Fruit fly (Drosophila melanogaster): ENCODE data around the gene CG17744.

- TF ChIP-seq EcR (GFP tag; optimal IDR thresholded peaks at IDR 0.05) (no peak), CG8301 (tag; optimal IDR thresholded peaks at IDR 0.05) (no peak), D1 (tag; optimal IDR thresholded peaks at IDR 0.05) (no peak), CG14655 (GFP tag; optimal IDR thresholded peaks at IDR 0.05) (no peak), CG4496 (GFP tag; IDR thresholded peaks at IDR 0.05) (no peak), CG34367 (tag; optimal IDR thresholded peaks at IDR 0.05) (no peak), CG15710 (tag; optimal IDR thresholded peaks at IDR 0.05) (no peak), rn (GFP tag; IDR thresholded peaks at IDR 0.05) (no peak), CG12605 (GFP tag; IDR thresholded peaks at IDR 0.05) (no peak), CG9948 (tag; optimal IDR thresholded peaks at IDR 0.05) (no peak), Snoo (tag; optimal IDR thresholded peaks at IDR 0.05) (no peak), CG13204 (GFP tag; optimal IDR thresholded peaks at IDR 0.05) (no peak)
Observed at dm6 chr3L:6999993-7000392, 26.6 kb downstream of the CG17744 start.

Data from whole organism, pupa.